Worm (Caenorhabditis elegans) whole organism, young adult: ENCODE data around the gene C24H11.1.

Source experiments
- B0261.1 ChIP-seq: sonication (generic microtip); optimal IDR thresholded peaks from 2 replicates; lab custom pipeline; 2016; ENCODE audit warnings: mild to moderate bottlenecking, missing genetic modification characterization, moderate library complexity, missing compliant biosample characterization
- ZK185.1 ChIP-seq: sonication (generic microtip); optimal IDR thresholded peaks from 2 replicates; lab custom pipeline; 2016; ENCODE audit warnings: mild to moderate bottlenecking, missing genetic modification characterization, missing compliant biosample characterization; ENCODE audit not compliant: poor library complexity, severe bottlenecking
- ama-1 ChIP-seq, 3 experiments: fragments of 150-350 bp in 1 of 3; sonication (generic microtip) in 2 of 3; optimal IDR thresholded peaks; 2 replicates each; lab custom pipeline; 2014 to 2018; ENCODE audit warnings: missing biosample characterization in 2 of 3, missing genetic modification characterization in 2 of 3, missing genetic modification reagents in 2 of 3
- cebp-2 ChIP-seq: fragments of 200-800 bp; sonication (Bioruptor generic); IDR thresholded peaks from 2 replicates; pipeline ENCODE4 v1.3.6; 2022; ENCODE audit warnings: missing genetic modification characterization, missing compliant biosample characterization
- egrh-3 ChIP-seq: fragments of 200-800 bp; sonication (Bioruptor generic); IDR thresholded peaks from 2 replicates; pipeline ENCODE4 v1.3.6; 2022; ENCODE audit warnings: missing genetic modification reagents, missing genetic modification characterization, missing compliant biosample characterization
- ztf-18 ChIP-seq: sonication (generic microtip); optimal IDR thresholded peaks from 2 replicates; lab custom pipeline; 2016; ENCODE audit warnings: missing genotype, mild to moderate bottlenecking, missing genetic modification characterization, missing compliant biosample characterization

DNA sequence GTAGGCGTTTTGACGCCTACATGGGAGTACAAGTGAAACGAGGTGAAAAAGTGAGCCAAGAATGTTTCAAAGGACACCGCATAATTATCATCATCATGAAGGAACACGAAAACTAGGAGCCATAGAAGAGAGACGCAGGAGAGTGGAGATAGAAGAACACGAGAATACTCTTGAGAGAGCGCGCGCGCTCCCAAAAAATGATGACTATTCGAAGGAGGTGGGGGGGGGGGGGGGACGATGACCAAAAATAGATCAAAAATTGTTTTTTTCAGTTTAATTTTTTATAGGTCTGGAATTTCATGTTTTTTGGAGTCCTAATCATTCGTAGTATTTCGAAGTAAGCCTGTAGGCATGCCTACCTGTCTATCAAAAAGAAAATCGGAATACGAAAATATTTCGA lies 49.3 kb downstream of the C24H11.1 start:
- TF ChIP-seq ZK185.1 (tag; lab: Kevin White, UChicago) = no peak
- TF ChIP-seq cebp-2 (GFP tag; lab: Robert Waterston, UW) = no peak
- TF ChIP-seq B0261.1 (tag; lab: Kevin White, UChicago) = no peak
- peak; percentile 69 for TF ChIP-seq egrh-3 (GFP tag; lab: Robert Waterston, UW)
- no peak for TF ChIP-seq ztf-18 (tag; lab: Kevin White, UChicago)
- TF ChIP-seq ama-1 (optimal IDR thresholded peaks at IDR 0.05; lab: Kevin White, UChicago) = no peak
- no peak for TF ChIP-seq ama-1 (GFP tag; optimal IDR thresholded peaks at IDR 0.05; lab: Kevin White, UChicago)
